Fruit fly (Drosophila melanogaster): Measurements from ENCODE around the gene CG11523.

The CG11523 gene

dm6 chr3L:22262797-22263423 lies 3.6 kb downstream of the CG11523 start, which contains the start of the genes Rich and Ddx1 (continued):
- TF ChIP-seq hb (GFP tag; IDR thresholded peaks at IDR 0.05; ENCODE audit: partially characterized antibody) (no peak), CG10431 (GFP tag; optimal IDR thresholded peaks at IDR 0.05) (peak; percentile 18), pnt (GFP tag; optimal IDR thresholded peaks at IDR 0.05) (no peak), zen2 (GFP tag; IDR thresholded peaks at IDR 0.05; ENCODE audit: partially characterized antibody) (no peak; the same call in 2 of the 3 replicates), bcd (GFP tag; optimal IDR thresholded peaks at IDR 0.05) (peak; percentile 62), Kr (GFP tag; optimal IDR thresholded peaks at IDR 0.05) (no peak), CG8089 (GFP tag; optimal IDR thresholded peaks at IDR 0.05) (no peak), wor (GFP tag; IDR thresholded peaks at IDR 0.05) (no peak), CG12104 (GFP tag; optimal IDR thresholded peaks at IDR 0.05) (peak; percentile 44), CG8359 (GFP tag; optimal IDR thresholded peaks at IDR 0.05; ENCODE audit: borderline replicate concordance) (no peak), CG15514 (GFP tag; optimal IDR thresholded peaks at IDR 0.05) (peak; percentile 98), Six4 (GFP tag; optimal IDR thresholded peaks at IDR 0.05) (no peak), Rx (GFP tag; IDR thresholded peaks at IDR 0.05) (no peak), dati (GFP tag; IDR thresholded peaks at IDR 0.05) (no peak), ewg (GFP tag; optimal IDR thresholded peaks at IDR 0.05) (peak; percentile 56), CG6683 (GFP tag; optimal IDR thresholded peaks at IDR 0.05) (no peak), oc (tag; optimal IDR thresholded peaks at IDR 0.05) (no peak), jing (GFP tag; optimal IDR thresholded peaks at IDR 0.05) (no peak), CG12219 (GFP tag; optimal IDR thresholded peaks at IDR 0.05) (no peak), ro (GFP tag; IDR thresholded peaks at IDR 0.05) (no peak), CG12391 (tag; optimal IDR thresholded peaks at IDR 0.05) (peak; percentile 74), CG5953 (GFP tag; IDR thresholded peaks at IDR 0.05) (no peak), CG7839 (tag; optimal IDR thresholded peaks at IDR 0.05) (peak; percentile 56), vnd (GFP tag; IDR thresholded peaks at IDR 0.05; ENCODE audit: partially characterized antibody) (no peak), CG31388 (GFP tag; optimal IDR thresholded peaks at IDR 0.05) (no peak), crol (GFP tag; IDR thresholded peaks at IDR 0.05) (no peak), bsh (GFP tag; optimal IDR thresholded peaks at IDR 0.05) (peak in 1 of 2 experiments; percentile 39), pb (GFP tag; optimal IDR thresholded peaks at IDR 0.05) (no peak), Sox100B (GFP tag; optimal IDR thresholded peaks at IDR 0.05) (no peak), cad (GFP tag; optimal IDR thresholded peaks at IDR 0.05) (no peak), CG11456 (GFP tag; IDR thresholded peaks at IDR 0.05) (peak; percentile 6; the same call in 1 of the 3 replicates), CG9609 (GFP tag; optimal IDR thresholded peaks at IDR 0.05) (peak; percentile 36), esg (GFP tag; conservative IDR thresholded peaks at IDR 0.05) (no peak), CG4360 (GFP tag; IDR thresholded peaks at IDR 0.05) (no peak), gem (tag; optimal IDR thresholded peaks at IDR 0.05) (no peak), lbe (GFP tag; optimal IDR thresholded peaks at IDR 0.05) (peak; percentile 49), CG7745 (tag; optimal IDR thresholded peaks at IDR 0.05) (no peak), Gsc (GFP tag; IDR thresholded peaks at IDR 0.05) (no peak), BEAF-32 (GFP tag; optimal IDR thresholded peaks at IDR 0.05) (peak; percentile 37), CG30431 (GFP tag; optimal IDR thresholded peaks at IDR 0.05) (no peak), ftz-f1 (GFP tag; optimal IDR thresholded peaks at IDR 0.05) (no peak), h (optimal IDR thresholded peaks at IDR 0.05) (no peak), grau (tag; optimal IDR thresholded peaks at IDR 0.05) (peak; percentile 53), gsb-n (tag; optimal IDR thresholded peaks at IDR 0.05) (no peak), CG11247 (GFP tag; IDR thresholded peaks at IDR 0.05) (0 out of 2 replicates have a peak, but pooled peaks have one; percentile 40), CG9932 (GFP tag; IDR thresholded peaks at IDR 0.05) (peak; percentile 62), PHDP (tag; optimal IDR thresholded peaks at IDR 0.05) (no peak), CG17612 (GFP tag; IDR thresholded peaks at IDR 0.05) (no peak), MBD-R2 (GFP tag; IDR thresholded peaks at IDR 0.05) (peak; percentile 96), Dref (GFP tag; IDR thresholded peaks at IDR 0.05) (peak; percentile 26; the same call in 1 of the 2 replicates)

Measured in whole organism, embryonic.